Fruit fly (Drosophila melanogaster) S2 (cell line): ENCODE data around the gene CG14441.

Experiments
- CG8478 ChIP-seq: fragments of >200 bp; optimal IDR thresholded peaks from 2 replicates; lab custom pipeline; 2018
- CTCF ChIP-seq, 2 experiments: fragments of >200 bp; optimal IDR thresholded peaks; 2 replicates each; lab custom pipeline; 2018

- TF ChIP-seq CTCF (optimal IDR thresholded peaks at IDR 0.05; lab: Kevin White, UChicago) (no peak), CG8478 (lab: Kevin White, UChicago) (no peak)
These were observed 60.1 kb downstream of the CG14441 start for dm6 chrX:6759184-6759965.
